Worm (Caenorhabditis elegans) whole organism, mixed stage, embryonic: ENCODE data around the gene C08F11.17.
"Not testable (repeated sequence)": the region's sequence is repeated elsewhere in the genome, so short reads cannot be mapped to it uniquely, and the experiment has no call there.

Source experiments
- bed-3 ChIP-seq: fragments of 200-800 bp; sonication (Bioruptor generic); optimal IDR thresholded peaks from 3 replicates; lab custom pipeline; 2018; ENCODE audit warnings: mild to moderate bottlenecking, missing genetic modification characterization, moderate library complexity, missing compliant biosample characterization
- blmp-1 ChIP-seq: fragments of 150-350 bp; optimal IDR thresholded peaks from 2 replicates; lab custom pipeline; 2014; ENCODE audit warnings: missing biosample characterization, missing genetic modification characterization
- ceh-39 ChIP-seq: fragments of 150-350 bp; optimal IDR thresholded peaks from 2 replicates; lab custom pipeline; 2014; ENCODE audit warnings: missing biosample characterization, missing genetic modification characterization
- ceh-83 ChIP-seq: fragments of 200-800 bp; sonication (Bioruptor generic); optimal IDR thresholded peaks from 2 replicates; lab custom pipeline; 2018; ENCODE audit warnings: mild to moderate bottlenecking, missing genetic modification characterization, missing compliant biosample characterization
- ces-1 ChIP-seq: fragments of 150-350 bp; optimal IDR thresholded peaks from 2 replicates; lab custom pipeline; 2014; ENCODE audit warnings: missing biosample characterization, missing genetic modification reagents, missing genetic modification characterization
- drap-1 ChIP-seq: fragments of 200-800 bp; sonication (Bioruptor generic); optimal IDR thresholded peaks from 3 replicates; lab custom pipeline; 2018; ENCODE audit warnings: mild to moderate bottlenecking, missing genetic modification characterization, missing compliant biosample characterization
- elt-1 ChIP-seq: sonication (generic microtip); optimal IDR thresholded peaks from 2 replicates; lab custom pipeline; 2017; ENCODE audit warnings: missing genetic modification characterization, mild to moderate bottlenecking, missing compliant biosample characterization, antibody characterized with exemption, moderate library complexity, borderline replicate concordance; ENCODE audit not compliant: insufficient read depth
- flh-1 ChIP-seq: fragments of 200-800 bp; sonication (Bioruptor generic); optimal IDR thresholded peaks from 2 replicates; lab custom pipeline; 2018; ENCODE audit warnings: mild to moderate bottlenecking, missing genetic modification characterization, moderate library complexity, missing compliant biosample characterization
- ham-2 ChIP-seq: fragments of 200-800 bp; sonication (Bioruptor generic); optimal IDR thresholded peaks from 2 replicates; lab custom pipeline; 2018; ENCODE audit warnings: mild to moderate bottlenecking, missing genetic modification characterization, missing compliant biosample characterization
- hlh-1 ChIP-seq: fragments of 150-350 bp; optimal IDR thresholded peaks from 2 replicates; lab custom pipeline; 2014; ENCODE audit warnings: missing biosample characterization, missing genetic modification reagents, missing genetic modification characterization
- lin-13 ChIP-seq: fragments of 150-350 bp; optimal IDR thresholded peaks from 2 replicates; lab custom pipeline; 2014; ENCODE audit warnings: missing biosample characterization, missing genetic modification characterization
- lin-32 ChIP-seq: fragments of 200-800 bp; sonication (Bioruptor generic); optimal IDR thresholded peaks from 2 replicates; lab custom pipeline; 2018; ENCODE audit warnings: mild to moderate bottlenecking, missing genetic modification characterization, missing compliant biosample characterization
- lsy-2 ChIP-seq: fragments of 150-350 bp; optimal IDR thresholded peaks from 2 replicates; lab custom pipeline; 2014; ENCODE audit warnings: missing biosample characterization, missing genetic modification characterization
- mep-1 ChIP-seq: fragments of 150-350 bp; optimal IDR thresholded peaks from 2 replicates; lab custom pipeline; 2017; ENCODE audit warnings: missing biosample characterization, missing genetic modification reagents, missing genetic modification characterization, inconsistent platforms
- mls-2 ChIP-seq: sonication (generic microtip); optimal IDR thresholded peaks from 2 replicates; lab custom pipeline; 2016; ENCODE audit warnings: mild to moderate bottlenecking, missing genetic modification characterization, moderate library complexity, missing compliant biosample characterization
- nhr-12 ChIP-seq: fragments of 150-350 bp; optimal IDR thresholded peaks from 2 replicates; lab custom pipeline; 2014; ENCODE audit warnings: missing biosample characterization, missing genetic modification characterization
- nhr-2 ChIP-seq: fragments of 150-350 bp; optimal IDR thresholded peaks from 2 replicates; lab custom pipeline; 2014; ENCODE audit warnings: missing biosample characterization, missing genetic modification characterization
- nhr-237 ChIP-seq: fragments of 150-350 bp; optimal IDR thresholded peaks from 2 replicates; lab custom pipeline; 2014; ENCODE audit warnings: missing biosample characterization, missing genetic modification characterization
- nhr-28 ChIP-seq: fragments of 150-350 bp; optimal IDR thresholded peaks from 2 replicates; lab custom pipeline; 2014; ENCODE audit warnings: missing biosample characterization, missing genetic modification characterization
- nhr-76 ChIP-seq: sonication (generic microtip); optimal IDR thresholded peaks from 2 replicates; lab custom pipeline; 2017; ENCODE audit warnings: missing biosample characterization, missing genetic modification characterization
- snpc-4 ChIP-seq: fragments of 150-350 bp; optimal IDR thresholded peaks from 2 replicates; lab custom pipeline; 2014; ENCODE audit warnings: missing biosample characterization, missing genetic modification characterization
- sptf-1 ChIP-seq: sonication (generic microtip); optimal IDR thresholded peaks from 2 replicates; lab custom pipeline; 2017; ENCODE audit warnings: mild to moderate bottlenecking, missing genetic modification characterization, moderate library complexity, missing compliant biosample characterization
- tbx-8 ChIP-seq: fragments of 200-800 bp; sonication (Bioruptor generic); optimal IDR thresholded peaks from 2 replicates; lab custom pipeline; 2018; ENCODE audit warnings: mild to moderate bottlenecking, missing genetic modification characterization, moderate library complexity, missing compliant biosample characterization
- unc-120 ChIP-seq: sonication (generic microtip); optimal IDR thresholded peaks from 2 replicates; lab custom pipeline; 2017; ENCODE audit warnings: missing genetic modification characterization, missing compliant biosample characterization; ENCODE audit not compliant: poor library complexity, severe bottlenecking
- unc-62 ChIP-seq: fragments of 150-350 bp; optimal IDR thresholded peaks from 2 replicates; lab custom pipeline; 2014; ENCODE audit warnings: missing biosample characterization, missing genetic modification reagents, missing genetic modification characterization
- zip-8 ChIP-seq: fragments of 150-350 bp; optimal IDR thresholded peaks from 2 replicates; lab custom pipeline; 2014; ENCODE audit warnings: missing biosample characterization, missing genetic modification characterization
- ztf-11 ChIP-seq: fragments of 150-350 bp; optimal IDR thresholded peaks from 2 replicates; lab custom pipeline; 2014; ENCODE audit warnings: missing biosample characterization, missing genetic modification characterization

The C08F11.17 gene

ce11 chrIV:13666849-13667430 lies 16.8 kb upstream of the C08F11.17 start, which contains the start of gene fbxa-215:
Gene fbxa-215 (minus strand): TSS chrIV:13666909.
- TF ChIP-seq nhr-76 (tag; lab: Kevin White, UChicago) = no peak
- no peak for TF ChIP-seq lin-13 (tag; lab: Kevin White, UChicago)
- no peak for TF ChIP-seq hlh-1 (tag; lab: Kevin White, UChicago)
- TF ChIP-seq unc-120 = no peak
- TF ChIP-seq nhr-28 (tag; lab: Kevin White, UChicago) = no peak
- no peak for TF ChIP-seq mls-2 (tag; lab: Kevin White, UChicago)
- no peak for TF ChIP-seq blmp-1 (tag; lab: Kevin White, UChicago)
- no peak for TF ChIP-seq bed-3
- no peak for TF ChIP-seq ham-2 (GFP tag; lab: Kevin White, UChicago)
- TF ChIP-seq sptf-1 (tag; lab: Kevin White, UChicago) = no peak
- TF ChIP-seq drap-1 (GFP tag; lab: Kevin White, UChicago) = no peak
- no peak for TF ChIP-seq unc-62 (GFP tag; lab: Kevin White, UChicago)
- TF ChIP-seq elt-1 (tag; lab: Kevin White, UChicago) = no peak
- TF ChIP-seq ceh-83 (GFP tag; lab: Kevin White, UChicago) = no peak
- TF ChIP-seq ztf-11 (tag; lab: Kevin White, UChicago) = no peak

DNA sequence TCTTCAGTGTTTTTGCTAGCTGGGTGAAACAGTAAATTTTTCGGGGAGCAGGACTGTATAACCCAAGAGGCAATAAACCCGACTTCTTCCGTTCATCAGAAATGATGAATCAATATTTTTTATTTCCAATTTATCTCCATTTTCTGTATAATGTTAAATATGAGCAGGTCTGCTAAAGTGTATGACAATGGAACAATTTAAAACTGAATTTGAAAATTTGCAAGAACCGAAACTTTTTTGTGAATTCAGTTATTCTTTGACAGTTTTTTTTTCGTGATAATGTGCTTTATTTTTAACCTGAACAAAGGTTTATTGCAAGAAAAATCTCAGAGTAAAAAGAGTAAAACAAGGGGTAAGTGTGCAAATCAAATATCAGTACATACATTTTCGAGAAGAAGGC lies 14.9 kb upstream of the C08F11.17 start:
- no peak for TF ChIP-seq lin-32
- TF ChIP-seq snpc-4 = no peak
- TF ChIP-seq tbx-8 = no peak
- TF ChIP-seq ceh-83 (GFP tag; lab: Kevin White, UChicago) = no peak
- no peak for TF ChIP-seq ceh-39 (tag; lab: Kevin White, UChicago)
- TF ChIP-seq, all 35 proteins: peak for 0

DNA sequence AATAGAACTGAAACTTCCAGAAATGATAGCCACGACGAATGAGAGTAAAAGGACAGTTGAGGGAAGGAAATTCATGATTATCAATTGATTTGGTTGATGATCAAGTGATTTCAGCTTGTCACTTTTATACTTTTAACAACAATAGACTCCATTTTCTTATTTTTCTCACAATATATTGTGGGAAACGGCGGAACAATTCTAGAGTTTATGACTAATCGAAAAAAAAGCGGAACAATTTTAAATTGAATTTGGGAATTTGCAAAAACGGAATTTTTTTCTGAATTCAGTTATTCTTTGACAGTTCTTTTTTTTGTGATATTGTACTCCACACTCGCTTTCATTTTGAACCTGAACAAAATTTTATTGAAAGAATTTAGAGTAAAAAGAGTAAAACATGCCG lies 14.0 kb upstream of the C08F11.17 start, which contains the start of gene Y45F10C.4:
Gene Y45F10C.4, minus strand, starts transcription at position 101 of the 400 bp plus-strand sequence.
- no peak for TF ChIP-seq zip-8 (tag; lab: Kevin White, UChicago)
- no peak for TF ChIP-seq tbx-8
- no peak for TF ChIP-seq nhr-237 (tag; lab: Kevin White, UChicago)

DNA sequence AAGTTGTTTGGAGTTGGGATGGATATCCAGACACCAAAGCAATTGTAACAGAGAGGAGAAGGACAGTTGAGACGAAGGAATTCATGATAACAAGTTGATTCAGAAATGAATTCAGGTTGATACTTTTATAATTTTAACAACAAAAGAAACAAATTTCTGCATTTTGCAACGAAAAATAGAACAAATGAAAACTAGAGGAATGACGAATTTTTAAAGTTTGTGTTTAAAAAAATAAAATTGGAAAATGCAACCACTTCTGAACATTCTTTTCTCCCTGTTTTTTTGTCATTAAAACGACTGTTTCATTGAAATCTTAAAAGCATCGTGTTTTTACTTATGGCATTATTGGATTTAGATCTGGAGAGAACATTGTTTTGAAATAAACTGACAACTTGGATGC lies 12.4 kb upstream of the C08F11.17 start, which contains the start of gene Y45F10C.2:
Gene Y45F10C.2, minus strand, starts transcription at position 101 of the 400 bp plus-strand sequence.
- TF ChIP-seq elt-1 (tag; lab: Kevin White, UChicago); lin-32; flh-1 (GFP tag; lab: Kevin White, UChicago): not testable (repeated sequence)
- TF ChIP-seq, all 35 proteins: peak for 0; not testable (repeated sequence) for 35

ce11 chrIV:13659449-13659848 lies 9.3 kb upstream of the C08F11.17 start, which contains the start of gene Y45F10C.1:
Gene Y45F10C.1 (minus strand): TSS chrIV:13659549.
- TF ChIP-seq lin-13 (tag; lab: Kevin White, UChicago); tbx-8; nhr-12 (tag; lab: Kevin White, UChicago): not testable (repeated sequence)

DNA sequence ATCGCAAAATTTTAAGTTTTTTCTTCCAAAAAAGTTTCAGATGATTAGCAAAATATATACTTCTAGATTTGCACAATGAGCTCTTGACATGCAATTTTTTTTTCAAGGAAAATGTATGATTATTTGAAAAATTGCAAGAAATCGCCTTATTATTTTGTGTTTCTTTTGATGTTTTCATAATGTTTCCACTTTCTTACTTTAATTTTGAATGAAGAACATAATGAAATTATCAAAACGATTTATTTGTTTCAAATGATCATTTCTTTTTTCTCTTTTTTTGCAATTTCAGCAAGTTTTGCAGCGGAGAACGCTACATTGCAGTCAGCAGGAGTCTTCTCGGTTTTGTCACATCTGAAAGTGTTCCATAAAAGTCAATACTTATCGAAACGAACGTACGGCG lies 1.9 kb upstream of the C08F11.17 start, which contains the start of gene Y45F10C.6:
Gene Y45F10C.6, plus strand, starts transcription at position 301 of the 400 bp plus-strand sequence.
- TF ChIP-seq nhr-2; ces-1 (GFP tag; lab: Kevin White, UChicago); lsy-2 (tag; lab: Kevin White, UChicago): not testable (repeated sequence)

DNA sequence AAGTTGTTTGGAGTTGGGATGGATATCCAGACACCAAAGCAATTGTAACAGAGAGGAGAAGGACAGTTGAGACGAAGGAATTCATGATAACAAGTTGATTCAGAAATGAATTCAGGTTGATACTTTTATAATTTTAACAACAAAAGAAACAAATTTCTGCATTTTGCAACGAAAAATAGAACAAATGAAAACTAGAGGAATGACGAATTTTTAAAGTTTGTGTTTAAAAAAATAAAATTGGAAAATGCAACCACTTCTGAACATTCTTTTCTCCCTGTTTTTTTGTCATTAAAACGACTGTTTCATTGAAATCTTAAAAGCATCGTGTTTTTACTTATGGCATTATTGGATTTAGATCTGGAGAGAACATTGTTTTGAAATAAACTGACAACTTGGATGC lies 1.3 kb upstream of the C08F11.17 start, which contains the start of gene C08F11.12:
Gene C08F11.12, minus strand, starts transcription at position 101 of the 400 bp plus-strand sequence.
- TF ChIP-seq nhr-12 (tag; lab: Kevin White, UChicago); nhr-2; mep-1 (tag; lab: Kevin White, UChicago): not testable (repeated sequence)
